Fruit fly (Drosophila melanogaster) whole organism, wandering third instar larva: ENCODE measurements around the gene Trf5.

Source experiments
- Abd-B ChIP-seq: fragments of >200 bp; optimal IDR thresholded peaks from 2 replicates; lab custom pipeline; 2017; ENCODE audit warnings: missing biosample characterization, missing genetic modification characterization
- CG32264 ChIP-seq: fragments of 200-800 bp; sonication (Bioruptor generic); optimal IDR thresholded peaks from 2 replicates; lab custom pipeline; 2016; ENCODE audit warnings: missing biosample characterization, missing genetic modification characterization
- CrebA ChIP-seq: fragments of 200-800 bp; sonication (Bioruptor generic); optimal IDR thresholded peaks from 2 replicates; lab custom pipeline; 2016; ENCODE audit warnings: missing biosample characterization, mild to moderate bottlenecking, missing genetic modification characterization, borderline replicate concordance
- Dfd ChIP-seq: fragments of >200 bp; optimal IDR thresholded peaks from 2 replicates; lab custom pipeline; 2017; ENCODE audit warnings: missing biosample characterization, missing genetic modification characterization
- Dif ChIP-seq: fragments of 200-275, 200-300 bp; sonication (Bioruptor generic); optimal IDR thresholded peaks from 2 replicates; lab custom pipeline; 2018; ENCODE audit warnings: missing biosample characterization, missing genetic modification characterization; ENCODE audit not compliant: partially characterized antibody
- OdsH ChIP-seq: fragments of 200-800 bp; sonication (Bioruptor generic); optimal IDR thresholded peaks from 2 replicates; lab custom pipeline; 2016; ENCODE audit warnings: missing biosample characterization, mild to moderate bottlenecking, missing genetic modification characterization
- dl ChIP-seq, 2 experiments: fragments of 175-275, 200-275 bp in 1 of 2; fragments of 200-275 bp in 1 of 2; sonication (Bioruptor generic); optimal IDR thresholded peaks; lab custom pipeline; 2018; ENCODE audit warnings: mild to moderate bottlenecking in 2 of 2, missing biosample characterization in 2 of 2, missing genetic modification characterization in 2 of 2, moderate library complexity in 2 of 2; ENCODE audit not compliant: partially characterized antibody in 2 of 2, insufficient read depth in 1 of 2
- dmrt93B ChIP-seq: fragments of 200-800 bp; sonication (Bioruptor generic); optimal IDR thresholded peaks from 2 replicates; lab custom pipeline; 2018; ENCODE audit warnings: missing biosample characterization, mild to moderate bottlenecking, missing genetic modification characterization
- lola ChIP-seq: fragments of >200 bp; optimal IDR thresholded peaks from 2 replicates; lab custom pipeline; 2017; ENCODE audit warnings: missing biosample characterization, missing genetic modification characterization
- pan ChIP-seq: fragments of >200 bp; optimal IDR thresholded peaks from 2 replicates; lab custom pipeline; 2017
- sv ChIP-seq: fragments of 200-800 bp; sonication (Bioruptor generic); optimal IDR thresholded peaks from 3 replicates; lab custom pipeline; 2016; ENCODE audit warnings: missing biosample characterization, missing genetic modification characterization

DNA sequence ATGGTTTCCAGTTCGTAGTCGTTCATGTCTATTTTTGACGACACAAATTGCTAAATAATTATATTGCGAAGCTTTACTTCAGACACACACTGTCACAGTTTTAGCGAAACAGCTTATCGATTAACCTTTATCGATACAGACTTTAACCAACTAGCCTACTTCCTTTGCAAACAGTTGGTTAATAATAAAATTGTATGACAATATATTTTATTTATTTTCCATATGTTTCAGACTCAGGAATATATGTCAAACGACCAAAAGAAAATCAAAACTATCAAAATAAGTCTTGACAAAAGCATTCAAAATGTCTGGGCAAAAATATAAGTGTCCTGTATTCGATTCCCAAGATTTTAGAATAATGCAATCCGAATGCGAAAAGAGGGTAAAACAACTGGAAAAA is 48.6 kb downstream of the Trf5 start, which contains the start of the genes CG9962 and CG43851:
- TF ChIP-seq CrebA (no peak), OdsH (GFP tag; lab: Kevin White, UChicago) (no peak), lola (GFP tag; lab: Kevin White, UChicago) (no peak), pan (lab: Kevin White, UChicago) (no peak), Abd-B (GFP tag; lab: Kevin White, UChicago) (no peak), Dif (GFP tag; lab: Kevin White, UChicago) (no peak), CG32264 (GFP tag; lab: Kevin White, UChicago) (no peak), dl (GFP tag; optimal IDR thresholded peaks at IDR 0.05; lab: Kevin White, UChicago; ENCODE audit: insufficient read depth in 1 of 2, partially characterized antibody in 2 of 2) (no peak), Dfd (GFP tag; lab: Kevin White, UChicago) (no peak), sv (GFP tag; lab: Kevin White, UChicago) (no peak), dmrt93B (GFP tag; lab: Kevin White, UChicago) (no peak)
